Worm (Caenorhabditis elegans): ENCODE data around the gene T25B9.6.

ce11 chrIV:10764206-10764605, 6.3 kb downstream of the T25B9.6 start, which contains the start of gene T25B9.11:
- TF ChIP-seq pha-4 (GFP tag; IDR thresholded peaks at IDR 0.05) = no peak
- no peak for TF ChIP-seq pha-4 (tag; optimal IDR thresholded peaks at IDR 0.05)
- no peak for TF ChIP-seq snpc-4 (tag; optimal IDR thresholded peaks at IDR 0.05)
- TF ChIP-seq lsy-2 (tag; optimal IDR thresholded peaks at IDR 0.05) = no peak
- no peak for TF ChIP-seq unc-130 (GFP tag; optimal IDR thresholded peaks at IDR 0.05)
- TF ChIP-seq ama-1 (optimal IDR thresholded peaks at IDR 0.05) = no peak
- TF ChIP-seq sdz-12 (GFP tag; optimal IDR thresholded peaks at IDR 0.05) = no peak
- TF ChIP-seq lir-3 (tag; optimal IDR thresholded peaks at IDR 0.05) = no peak
- no peak for TF ChIP-seq mdt-29 (GFP tag; IDR thresholded peaks at IDR 0.05)
- no peak for TF ChIP-seq egl-27 (tag; optimal IDR thresholded peaks at IDR 0.05)
- TF ChIP-seq nhr-11 (tag; optimal IDR thresholded peaks at IDR 0.05) = no peak
- no peak for TF ChIP-seq nhr-76 (tag; optimal IDR thresholded peaks at IDR 0.05)
- no peak for TF ChIP-seq mxl-2 (GFP tag; conservative IDR thresholded peaks at IDR 0.05)
